Fruit fly (Drosophila melanogaster): ENCODE results near the gene CG45603.
A peak's percentile ranks its signal among the peaks of the same experiment; 100 is the strongest.

CG45603 gene

dm6 chrX:12226561-12226960, 47.9 kb upstream of the CG45603 start (continued):
- peak; percentile 68 for TF ChIP-seq lbe (GFP tag; optimal IDR thresholded peaks at IDR 0.05)
- peak; percentile 5 for TF ChIP-seq CG1603 (tag; optimal IDR thresholded peaks at IDR 0.05)
- no peak for TF ChIP-seq CG18619 (GFP tag; optimal IDR thresholded peaks at IDR 0.05)
- TF ChIP-seq zen (tag; optimal IDR thresholded peaks at IDR 0.05): no peak
- TF ChIP-seq Ravus (GFP tag; IDR thresholded peaks at IDR 0.05): no peak
- TF ChIP-seq Mrtf (GFP tag; IDR thresholded peaks at IDR 0.05): no peak
- TF ChIP-seq sens (GFP tag): peak; percentile 53
- TF ChIP-seq gro (GFP tag; optimal IDR thresholded peaks at IDR 0.05): no peak
- TF ChIP-seq Hr39 (optimal IDR thresholded peaks at IDR 0.05): no peak
- no peak for TF ChIP-seq CG30020 (tag; optimal IDR thresholded peaks at IDR 0.05)
- TF ChIP-seq Sox102F (GFP tag; optimal IDR thresholded peaks at IDR 0.05): peak; percentile 10
- TF ChIP-seq CG4820 (GFP tag; optimal IDR thresholded peaks at IDR 0.05): no peak
- no peak for TF ChIP-seq zfh2 (GFP tag; optimal IDR thresholded peaks at IDR 0.05)
- TF ChIP-seq CG16863 (GFP tag; optimal IDR thresholded peaks at IDR 0.05): no peak
- no peak for TF ChIP-seq Mes4 (GFP tag; optimal IDR thresholded peaks at IDR 0.05)
- no peak for TF ChIP-seq zf30C (GFP tag; optimal IDR thresholded peaks at IDR 0.05)

- peak; percentile 17 for TF ChIP-seq nom (GFP tag; optimal IDR thresholded peaks at IDR 0.05)
- no peak for TF ChIP-seq NK7.1 (GFP tag; optimal IDR thresholded peaks at IDR 0.05)
- TF ChIP-seq Drgx (GFP tag; IDR thresholded peaks at IDR 0.05): peak; percentile 35; the same call in 1 of the 2 replicates
Observed at dm6 chrX:12227975-12228374, 46.5 kb upstream of the CG45603 start.

dm6 chrX:12235777-12236176, 38.7 kb upstream of the CG45603 start, which contains the start of gene CG32655:
TSS of gene CG32655 (minus strand) at chrX:12235877.
- TF ChIP-seq CG4424 (GFP tag; optimal IDR thresholded peaks at IDR 0.05) (no peak), Bteb2 (GFP tag; optimal IDR thresholded peaks at IDR 0.05) (no peak), kay (GFP tag; optimal IDR thresholded peaks at IDR 0.05) (no peak), CG8359 (GFP tag; optimal IDR thresholded peaks at IDR 0.05; ENCODE audit: borderline replicate concordance) (no peak), nom (GFP tag; optimal IDR thresholded peaks at IDR 0.05) (no peak), CG31441 (GFP tag; IDR thresholded peaks at IDR 0.05) (no peak), CG34224 (GFP tag; IDR thresholded peaks at IDR 0.05; ENCODE audit: partially characterized antibody) (no peak), chinmo (GFP tag; IDR thresholded peaks at IDR 0.05; ENCODE audit: partially characterized antibody) (no peak), onecut (GFP tag; IDR thresholded peaks at IDR 0.05) (no peak), CG11398 (GFP tag; optimal IDR thresholded peaks at IDR 0.05) (no peak)

dm6 chrX:12239500-12239899, 34.9 kb upstream of the CG45603 start:
- TF ChIP-seq onecut (GFP tag; IDR thresholded peaks at IDR 0.05) (no peak), CG7745 (tag; optimal IDR thresholded peaks at IDR 0.05) (no peak), CG1233 (GFP tag; optimal IDR thresholded peaks at IDR 0.05) (no peak), tio (GFP tag; optimal IDR thresholded peaks at IDR 0.05) (no peak), CG4854 (GFP tag; optimal IDR thresholded peaks at IDR 0.05) (no peak), CG6272 (GFP tag; IDR thresholded peaks at IDR 0.05) (no peak), CG14965 (GFP tag; optimal IDR thresholded peaks at IDR 0.05; ENCODE audit: borderline replicate concordance) (no peak), CG12104 (GFP tag; optimal IDR thresholded peaks at IDR 0.05) (no peak), lilli (GFP tag; optimal IDR thresholded peaks at IDR 0.05) (no peak), Dip2 (GFP tag; IDR thresholded peaks at IDR 0.05) (no peak), CG18764 (GFP tag; optimal IDR thresholded peaks at IDR 0.05) (no peak), E2f1 (GFP tag; IDR thresholded peaks at IDR 0.05) (no peak), Atf3 (GFP tag; optimal IDR thresholded peaks at IDR 0.05) (no peak), Ptx1 (GFP tag; IDR thresholded peaks at IDR 0.05) (no peak), psq (GFP tag; optimal IDR thresholded peaks at IDR 0.05) (no peak), CG12659 (GFP tag; optimal IDR thresholded peaks at IDR 0.05) (no peak), vnd (GFP tag; IDR thresholded peaks at IDR 0.05; ENCODE audit: partially characterized antibody) (no peak), kah (GFP tag; optimal IDR thresholded peaks at IDR 0.05) (no peak)
